Worm (Caenorhabditis elegans) whole organism, mixed stage, embryonic: ENCODE measurements around the gene col-98.

Source experiments
- M03D4.4 ChIP-seq: sonication (generic microtip); optimal IDR thresholded peaks from 2 replicates; lab custom pipeline; 2017; ENCODE audit warnings: mild to moderate bottlenecking, missing genetic modification characterization, missing compliant biosample characterization
- bed-3 ChIP-seq: fragments of 200-800 bp; sonication (Bioruptor generic); optimal IDR thresholded peaks from 3 replicates; lab custom pipeline; 2018; ENCODE audit warnings: mild to moderate bottlenecking, missing genetic modification characterization, moderate library complexity, missing compliant biosample characterization
- blmp-1 ChIP-seq: fragments of 150-350 bp; optimal IDR thresholded peaks from 2 replicates; lab custom pipeline; 2014; ENCODE audit warnings: missing biosample characterization, missing genetic modification characterization
- ceh-39 ChIP-seq: fragments of 150-350 bp; optimal IDR thresholded peaks from 2 replicates; lab custom pipeline; 2014; ENCODE audit warnings: missing biosample characterization, missing genetic modification characterization
- ceh-43 ChIP-seq: fragments of 200-800 bp; sonication (Bioruptor generic); optimal IDR thresholded peaks from 2 replicates; lab custom pipeline; 2018; ENCODE audit warnings: mild to moderate bottlenecking, missing genetic modification characterization, moderate library complexity, missing compliant biosample characterization
- ceh-83 ChIP-seq: fragments of 200-800 bp; sonication (Bioruptor generic); optimal IDR thresholded peaks from 2 replicates; lab custom pipeline; 2018; ENCODE audit warnings: mild to moderate bottlenecking, missing genetic modification characterization, missing compliant biosample characterization
- ces-1 ChIP-seq: fragments of 150-350 bp; optimal IDR thresholded peaks from 2 replicates; lab custom pipeline; 2014; ENCODE audit warnings: missing biosample characterization, missing genetic modification reagents, missing genetic modification characterization
- drap-1 ChIP-seq: fragments of 200-800 bp; sonication (Bioruptor generic); optimal IDR thresholded peaks from 3 replicates; lab custom pipeline; 2018; ENCODE audit warnings: mild to moderate bottlenecking, missing genetic modification characterization, missing compliant biosample characterization
- elt-1 ChIP-seq: sonication (generic microtip); optimal IDR thresholded peaks from 2 replicates; lab custom pipeline; 2017; ENCODE audit warnings: missing genetic modification characterization, mild to moderate bottlenecking, missing compliant biosample characterization, antibody characterized with exemption, moderate library complexity, borderline replicate concordance; ENCODE audit not compliant: insufficient read depth
- elt-3 ChIP-seq: fragments of 150-350 bp; optimal IDR thresholded peaks from 2 replicates; lab custom pipeline; 2014; ENCODE audit warnings: missing biosample characterization, missing genetic modification characterization
- ham-2 ChIP-seq: fragments of 200-800 bp; sonication (Bioruptor generic); optimal IDR thresholded peaks from 2 replicates; lab custom pipeline; 2018; ENCODE audit warnings: mild to moderate bottlenecking, missing genetic modification characterization, missing compliant biosample characterization
- hlh-1 ChIP-seq: fragments of 150-350 bp; optimal IDR thresholded peaks from 2 replicates; lab custom pipeline; 2014; ENCODE audit warnings: missing biosample characterization, missing genetic modification reagents, missing genetic modification characterization
- lin-13 ChIP-seq: fragments of 150-350 bp; optimal IDR thresholded peaks from 2 replicates; lab custom pipeline; 2014; ENCODE audit warnings: missing biosample characterization, missing genetic modification characterization
- lin-32 ChIP-seq: fragments of 200-800 bp; sonication (Bioruptor generic); optimal IDR thresholded peaks from 2 replicates; lab custom pipeline; 2018; ENCODE audit warnings: mild to moderate bottlenecking, missing genetic modification characterization, missing compliant biosample characterization
- lsy-2 ChIP-seq: fragments of 150-350 bp; optimal IDR thresholded peaks from 2 replicates; lab custom pipeline; 2014; ENCODE audit warnings: missing biosample characterization, missing genetic modification characterization
- mab-5 ChIP-seq: fragments of 150-350 bp; optimal IDR thresholded peaks from 2 replicates; lab custom pipeline; 2014; ENCODE audit warnings: missing biosample characterization, missing genetic modification characterization
- mep-1 ChIP-seq: fragments of 150-350 bp; optimal IDR thresholded peaks from 2 replicates; lab custom pipeline; 2017; ENCODE audit warnings: missing biosample characterization, missing genetic modification reagents, missing genetic modification characterization, inconsistent platforms
- mls-2 ChIP-seq: sonication (generic microtip); optimal IDR thresholded peaks from 2 replicates; lab custom pipeline; 2016; ENCODE audit warnings: mild to moderate bottlenecking, missing genetic modification characterization, moderate library complexity, missing compliant biosample characterization
- nhr-12 ChIP-seq: fragments of 150-350 bp; optimal IDR thresholded peaks from 2 replicates; lab custom pipeline; 2014; ENCODE audit warnings: missing biosample characterization, missing genetic modification characterization
- nhr-2 ChIP-seq: fragments of 150-350 bp; optimal IDR thresholded peaks from 2 replicates; lab custom pipeline; 2014; ENCODE audit warnings: missing biosample characterization, missing genetic modification characterization
- nhr-237 ChIP-seq: fragments of 150-350 bp; optimal IDR thresholded peaks from 2 replicates; lab custom pipeline; 2014; ENCODE audit warnings: missing biosample characterization, missing genetic modification characterization
- nhr-28 ChIP-seq: fragments of 150-350 bp; optimal IDR thresholded peaks from 2 replicates; lab custom pipeline; 2014; ENCODE audit warnings: missing biosample characterization, missing genetic modification characterization
- pha-4 ChIP-seq: fragments of 150-350 bp; optimal IDR thresholded peaks from 2 replicates; lab custom pipeline; 2018; ENCODE audit warnings: missing biosample characterization, missing genetic modification reagents, missing genetic modification characterization
- sem-2 ChIP-seq: fragments of 200-800 bp; sonication (Bioruptor generic); optimal IDR thresholded peaks from 2 replicates; lab custom pipeline; 2018; ENCODE audit warnings: mild to moderate bottlenecking, missing genetic modification characterization, missing compliant biosample characterization
- snpc-4 ChIP-seq: fragments of 150-350 bp; optimal IDR thresholded peaks from 2 replicates; lab custom pipeline; 2014; ENCODE audit warnings: missing biosample characterization, missing genetic modification characterization
- sptf-1 ChIP-seq: sonication (generic microtip); optimal IDR thresholded peaks from 2 replicates; lab custom pipeline; 2017; ENCODE audit warnings: mild to moderate bottlenecking, missing genetic modification characterization, moderate library complexity, missing compliant biosample characterization
- tbx-8 ChIP-seq: fragments of 200-800 bp; sonication (Bioruptor generic); optimal IDR thresholded peaks from 2 replicates; lab custom pipeline; 2018; ENCODE audit warnings: mild to moderate bottlenecking, missing genetic modification characterization, moderate library complexity, missing compliant biosample characterization
- unc-120 ChIP-seq: sonication (generic microtip); optimal IDR thresholded peaks from 2 replicates; lab custom pipeline; 2017; ENCODE audit warnings: missing genetic modification characterization, missing compliant biosample characterization; ENCODE audit not compliant: poor library complexity, severe bottlenecking
- unc-39 ChIP-seq: fragments of 150-350 bp; optimal IDR thresholded peaks from 2 replicates; lab custom pipeline; 2014; ENCODE audit warnings: missing biosample characterization, missing genetic modification characterization
- unc-62 ChIP-seq: fragments of 150-350 bp; optimal IDR thresholded peaks from 2 replicates; lab custom pipeline; 2014; ENCODE audit warnings: missing biosample characterization, missing genetic modification reagents, missing genetic modification characterization
- zip-8 ChIP-seq: fragments of 150-350 bp; optimal IDR thresholded peaks from 2 replicates; lab custom pipeline; 2014; ENCODE audit warnings: missing biosample characterization, missing genetic modification characterization
- ztf-11 ChIP-seq: fragments of 150-350 bp; optimal IDR thresholded peaks from 2 replicates; lab custom pipeline; 2014; ENCODE audit warnings: missing biosample characterization, missing genetic modification characterization

Gene col-98

ce11 chrIII:13056230-13056629 lies 37.4 kb downstream of the col-98 start:
- TF ChIP-seq ztf-11 (tag; lab: Kevin White, UChicago) (no peak), lin-13 (tag; lab: Kevin White, UChicago) (no peak), nhr-12 (tag; lab: Kevin White, UChicago) (no peak), ham-2 (GFP tag; lab: Kevin White, UChicago) (peak; percentile 20), lsy-2 (tag; lab: Kevin White, UChicago) (no peak)

ce11 chrIII:13056735-13057134 lies 37.9 kb downstream of the col-98 start:
- TF ChIP-seq nhr-28 = no peak
- no peak for TF ChIP-seq M03D4.4
- TF ChIP-seq elt-1 = no peak
- TF ChIP-seq pha-4 (tag; lab: Kevin White, UChicago) = no peak
- TF ChIP-seq ceh-39 (tag; lab: Kevin White, UChicago) = no peak
- TF ChIP-seq unc-62 (GFP tag; lab: Kevin White, UChicago) = no peak

- TF ChIP-seq zip-8 (no peak), nhr-2 (no peak)
Observed at ce11 chrIII:13058140-13058539, 39.3 kb downstream of the col-98 start.

DNA sequence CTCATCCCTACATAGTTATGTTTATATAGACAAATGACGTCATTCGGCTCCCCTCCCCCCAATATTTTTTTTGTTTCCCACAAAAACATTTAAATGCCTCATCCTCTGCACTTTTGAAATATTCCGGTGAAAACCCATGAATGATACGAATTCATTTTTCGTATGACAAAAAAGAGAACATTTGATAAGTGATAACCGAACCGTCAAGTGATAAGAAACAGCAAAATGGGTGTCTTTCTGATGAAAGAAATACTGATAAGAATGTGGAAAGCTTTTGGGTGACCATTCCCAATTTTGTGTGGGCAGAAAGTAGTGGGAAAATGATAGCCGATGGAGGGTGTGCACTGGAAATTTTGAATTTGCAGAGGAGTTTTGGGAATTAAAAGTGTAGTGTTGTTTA lies 40.5 kb downstream of the col-98 start:
- TF ChIP-seq unc-39 (tag; lab: Kevin White, UChicago) (no peak), snpc-4 (no peak), nhr-237 (tag; lab: Kevin White, UChicago) (no peak), ham-2 (GFP tag; lab: Kevin White, UChicago) (no peak), mab-5 (tag; lab: Kevin White, UChicago) (no peak), nhr-12 (tag; lab: Kevin White, UChicago) (no peak), pha-4 (tag; lab: Kevin White, UChicago) (no peak), tbx-8 (GFP tag; lab: Kevin White, UChicago) (no peak), elt-3 (tag; lab: Kevin White, UChicago) (no peak), unc-62 (GFP tag; lab: Kevin White, UChicago) (no peak), mls-2 (no peak), sem-2 (GFP tag; lab: Kevin White, UChicago) (no peak), sptf-1 (tag; lab: Kevin White, UChicago) (no peak), lin-32 (GFP tag; lab: Kevin White, UChicago) (no peak)
- TF ChIP-seq, all 35 proteins: peak for 0

DNA sequence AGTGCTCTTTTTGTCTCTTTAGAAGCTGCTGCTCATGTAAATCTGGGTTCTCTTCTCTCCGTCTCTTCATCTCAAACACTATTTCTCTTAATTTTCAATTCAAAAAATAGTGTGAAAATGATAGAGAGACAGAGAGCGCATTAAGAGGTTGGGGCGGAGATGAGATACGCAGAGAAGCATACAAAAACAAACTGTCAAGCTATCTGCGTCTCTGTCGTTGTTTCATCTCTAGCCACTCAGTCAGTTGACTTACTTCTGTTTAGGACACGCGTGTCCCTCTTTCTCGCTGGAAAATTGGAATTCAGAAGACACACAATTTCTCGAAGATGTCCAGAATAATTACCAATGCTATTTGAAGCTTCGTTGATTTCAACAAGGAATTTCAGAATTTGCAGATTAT lies 42.3 kb downstream of the col-98 start:
- no peak for TF ChIP-seq ceh-83 (GFP tag; lab: Kevin White, UChicago)
- peak; percentile 80 for TF ChIP-seq lsy-2 (tag; lab: Kevin White, UChicago)
- TF ChIP-seq mep-1 (tag; lab: Kevin White, UChicago) = peak; percentile 72
- TF ChIP-seq nhr-28 = no peak
- TF ChIP-seq nhr-12 (tag; lab: Kevin White, UChicago) = no peak
- no peak for TF ChIP-seq elt-1
- peak; percentile 37 for TF ChIP-seq lin-13 (tag; lab: Kevin White, UChicago)
- TF ChIP-seq blmp-1 (tag; lab: Kevin White, UChicago) = no peak
- TF ChIP-seq nhr-2 = peak; percentile 44
- TF ChIP-seq bed-3 (GFP tag; lab: Kevin White, UChicago) = no peak
- peak; percentile 84 for TF ChIP-seq mab-5 (tag; lab: Kevin White, UChicago)
- TF ChIP-seq mls-2 = peak; percentile 43
- peak; percentile 82 for TF ChIP-seq nhr-237 (tag; lab: Kevin White, UChicago)
- TF ChIP-seq ceh-39 (tag; lab: Kevin White, UChicago) = peak; percentile 47
- peak; percentile 89 for TF ChIP-seq pha-4 (tag; lab: Kevin White, UChicago)
- no peak for TF ChIP-seq drap-1 (GFP tag; lab: Kevin White, UChicago)
- peak; percentile 74 for TF ChIP-seq unc-62 (GFP tag; lab: Kevin White, UChicago)
- peak; percentile 100 for TF ChIP-seq ces-1 (GFP tag; lab: Kevin White, UChicago)
- TF ChIP-seq zip-8 = no peak
- no peak for TF ChIP-seq elt-3 (tag; lab: Kevin White, UChicago)
- peak; percentile 21 for TF ChIP-seq ztf-11 (tag; lab: Kevin White, UChicago)
- TF ChIP-seq unc-39 (tag; lab: Kevin White, UChicago) = no peak
- peak; percentile 5 for TF ChIP-seq ceh-43 (GFP tag; lab: Kevin White, UChicago)
- no peak for TF ChIP-seq ham-2 (GFP tag; lab: Kevin White, UChicago)
- TF ChIP-seq unc-120 (tag; lab: Kevin White, UChicago) = peak; percentile 35
- peak; percentile 80 for TF ChIP-seq hlh-1 (tag; lab: Kevin White, UChicago)
- TF ChIP-seq lin-32 (GFP tag; lab: Kevin White, UChicago) = no peak
